Worm (Caenorhabditis elegans) whole organism, midembryonic: ENCODE results near the gene atl-1.

ENCODE experiments used
- cog-1 ChIP-seq: sonication (generic microtip); optimal IDR thresholded peaks from 2 replicates; lab custom pipeline; 2016; ENCODE audit warnings: missing genetic modification characterization, missing compliant biosample characterization
- flt-1 ChIP-seq: fragments of 200-800 bp; sonication (Bioruptor generic); IDR thresholded peaks from 2 replicates; pipeline ENCODE4 v1.3.6; 2022; ENCODE audit warnings: missing genetic modification characterization, missing compliant biosample characterization
- klf-2 ChIP-seq: fragments of 200-800 bp; sonication (Bioruptor generic); conservative IDR thresholded peaks from 2 replicates; pipeline ENCODE4 v1.3.6; 2022; ENCODE audit warnings: missing genetic modification reagents, missing genetic modification characterization, missing compliant biosample characterization
- med-1 ChIP-seq: sonication (generic microtip); optimal IDR thresholded peaks from 2 replicates; lab custom pipeline; 2017; ENCODE audit warnings: missing genetic modification characterization, mild to moderate bottlenecking, missing compliant biosample characterization, antibody characterized with exemption, missing genetic modification reagents; ENCODE audit not compliant: insufficient read depth
- ref-1 ChIP-seq: fragments of 200-800 bp; sonication (Bioruptor generic); conservative IDR thresholded peaks from 2 replicates; pipeline ENCODE4 v1.3.6; 2022; ENCODE audit warnings: missing genetic modification reagents, missing genetic modification characterization, missing compliant biosample characterization
- tab-1 ChIP-seq: fragments of 200-800 bp; sonication (Bioruptor generic); IDR thresholded peaks from 2 replicates; pipeline ENCODE4 v1.3.6; 2022; ENCODE audit warnings: missing genetic modification characterization, missing compliant biosample characterization
- ztf-29 ChIP-seq: fragments of 200-800 bp; sonication (Bioruptor generic); IDR thresholded peaks from 2 replicates; pipeline ENCODE4 v1.3.6; 2022; ENCODE audit warnings: missing genetic modification reagents, missing genetic modification characterization, missing compliant biosample characterization

DNA sequence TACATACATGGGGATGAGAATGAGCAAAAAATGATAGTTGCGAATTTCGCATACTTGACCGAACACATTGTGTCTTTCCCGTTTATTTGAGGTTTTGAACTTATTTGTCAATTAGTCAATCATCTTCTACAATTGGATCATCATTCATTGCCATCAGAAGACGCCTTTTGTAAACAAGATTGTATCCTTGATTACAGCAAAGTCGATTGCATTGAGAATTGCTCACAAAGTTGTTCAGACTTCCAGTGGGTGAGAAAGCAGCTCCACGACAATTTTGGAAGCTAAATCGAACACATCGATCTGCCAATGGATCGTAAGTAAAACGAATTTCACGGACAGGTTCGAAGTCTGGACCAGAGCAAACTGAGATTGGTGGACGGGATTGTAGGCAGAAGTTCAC, 34.9 kb upstream of the atl-1 start:
- TF ChIP-seq ref-1 (GFP tag; lab: Robert Waterston, UW) (no peak), tab-1 (GFP tag; lab: Robert Waterston, UW) (no peak), flt-1 (GFP tag; lab: Robert Waterston, UW) (no peak), cog-1 (tag; lab: Kevin White, UChicago) (no peak), ztf-29 (GFP tag; lab: Robert Waterston, UW) (no peak), med-1 (no peak), klf-2 (GFP tag; lab: Robert Waterston, UW) (no peak)
